Worm (Caenorhabditis elegans) whole organism, L4 larva: ENCODE measurements around the gene pgp-14.

Experiments
- D1046.2 ChIP-seq: fragments of 200-800 bp; sonication (Bioruptor generic); IDR thresholded peaks from 2 replicates; pipeline ENCODE4 v1.3.6; 2022; ENCODE audit warnings: missing genetic modification characterization, missing compliant biosample characterization
- F37D6.2 ChIP-seq: sonication (generic microtip); optimal IDR thresholded peaks from 2 replicates; lab custom pipeline; 2016; ENCODE audit warnings: mild to moderate bottlenecking, missing genetic modification characterization, missing compliant biosample characterization
- Y75B8A.6 ChIP-seq: fragments of 200-800 bp; sonication (Bioruptor generic); IDR thresholded peaks from 2 replicates; pipeline ENCODE4 v1.3.6; 2022; ENCODE audit warnings: missing genetic modification reagents, missing genetic modification characterization, missing compliant biosample characterization
- aha-1 ChIP-seq: fragments of 150-350 bp; peaks from one replicate; lab custom pipeline; 2014; ENCODE audit warnings: missing biosample characterization, missing genetic modification characterization
- ceh-32 ChIP-seq: sonication (generic microtip); optimal IDR thresholded peaks from 2 replicates; lab custom pipeline; 2016; ENCODE audit warnings: mild to moderate bottlenecking, missing genetic modification characterization, missing compliant biosample characterization; ENCODE audit not compliant: poor library complexity
- ceh-44 ChIP-seq: fragments of 200-800 bp; sonication (Bioruptor generic); IDR thresholded peaks from 2 replicates; pipeline ENCODE4 v1.3.6; 2022; ENCODE audit warnings: missing genetic modification reagents, missing genetic modification characterization, missing compliant biosample characterization
- daf-12 ChIP-seq: fragments of 150-350 bp; optimal IDR thresholded peaks from 2 replicates; lab custom pipeline; 2014; ENCODE audit warnings: missing biosample characterization, missing genetic modification reagents, missing genetic modification characterization
- daf-16 ChIP-seq, 3 experiments: sonication (generic microtip); optimal IDR thresholded peaks; 2 replicates each; lab custom pipeline; 2016 to 2017; ENCODE audit warnings: missing genetic modification characterization in 3 of 3, missing genetic modification reagents in 3 of 3, mild to moderate bottlenecking in 2 of 3, missing compliant biosample characterization in 2 of 3, missing biosample characterization in 1 of 3, moderate library complexity in 1 of 3
- dmd-6 ChIP-seq: fragments of 200-800 bp; sonication (Bioruptor generic); IDR thresholded peaks from 2 replicates; pipeline ENCODE4 v1.3.6; 2022; ENCODE audit warnings: missing genetic modification reagents, missing genetic modification characterization, missing compliant biosample characterization
- dve-1 ChIP-seq: sonication (generic microtip); optimal IDR thresholded peaks from 2 replicates; lab custom pipeline; 2017; ENCODE audit warnings: antibody characterized with exemption, mild to moderate bottlenecking, missing genetic modification characterization, missing compliant biosample characterization; ENCODE audit not compliant: insufficient read depth
- egl-43 ChIP-seq: fragments of 200-800 bp; sonication (Bioruptor generic); IDR thresholded peaks from 2 replicates; pipeline ENCODE4 v1.3.6; 2022; ENCODE audit warnings: missing genetic modification reagents, missing genetic modification characterization, missing compliant biosample characterization
- gei-8 ChIP-seq: fragments of 200-800 bp; sonication (Bioruptor generic); optimal IDR thresholded peaks from 2 replicates; lab custom pipeline; 2018; ENCODE audit warnings: mild to moderate bottlenecking, missing genetic modification characterization, missing compliant biosample characterization
- hif-1 ChIP-seq, 2 experiments: sonication (generic microtip); optimal IDR thresholded peaks; 2 replicates each; lab custom pipeline; 2016 to 2017; ENCODE audit warnings: missing compliant biosample characterization in 2 of 2, missing genetic modification characterization in 2 of 2, missing genetic modification reagents in 2 of 2, missing genotype in 2 of 2, mild to moderate bottlenecking in 1 of 2
- hlh-30 ChIP-seq: sonication (generic microtip); optimal IDR thresholded peaks from 2 replicates; lab custom pipeline; 2017; ENCODE audit warnings: antibody characterized with exemption, mild to moderate bottlenecking, missing genetic modification characterization, missing compliant biosample characterization; ENCODE audit not compliant: insufficient read depth
- hmg-1.1 ChIP-seq: fragments of 200-800 bp; sonication (Bioruptor generic); IDR thresholded peaks from 2 replicates; pipeline ENCODE4 v1.3.6; 2022; ENCODE audit warnings: missing genetic modification reagents, missing genetic modification characterization, missing compliant biosample characterization
- jun-1 ChIP-seq: fragments of 150-350 bp; optimal IDR thresholded peaks from 2 replicates; lab custom pipeline; 2014; ENCODE audit warnings: missing biosample characterization, missing genetic modification reagents, missing genetic modification characterization
- lin-1 ChIP-seq: fragments of 200-800 bp; sonication (Bioruptor generic); IDR thresholded peaks from 2 replicates; pipeline ENCODE4 v1.3.6; 2022; ENCODE audit warnings: missing genetic modification reagents, missing genetic modification characterization, missing compliant biosample characterization
- lin-15B ChIP-seq: fragments of 150-350 bp; sonication (generic microtip); optimal IDR thresholded peaks from 3 replicates; lab custom pipeline; 2014; ENCODE audit warnings: missing biosample characterization, missing genetic modification characterization
- nhr-28 ChIP-seq: fragments of 150-350 bp; optimal IDR thresholded peaks from 2 replicates; lab custom pipeline; 2014; ENCODE audit warnings: missing biosample characterization, missing genetic modification characterization
- php-3 ChIP-seq: fragments of 200-800 bp; sonication (Bioruptor generic); IDR thresholded peaks from 2 replicates; pipeline ENCODE4 v1.3.6; 2022; ENCODE audit warnings: missing genetic modification reagents, missing genetic modification characterization, missing compliant biosample characterization
- snpc-4 ChIP-seq: fragments of 150-350 bp; optimal IDR thresholded peaks from 2 replicates; lab custom pipeline; 2014; ENCODE audit warnings: missing biosample characterization, missing genetic modification characterization
- unc-62 ChIP-seq, 3 experiments: fragments of 150-350 bp in 1 of 3; sonication (generic microtip); optimal IDR thresholded peaks in 2 of 3; peaks in 1 of 3; 1 replicate in 1 of 3; 2 replicates in 2 of 3; lab custom pipeline; 2014 to 2017; ENCODE audit warnings: missing biosample characterization in 3 of 3, missing genetic modification characterization in 3 of 3, missing genetic modification reagents in 3 of 3, missing genotype in 1 of 3
- vab-7 ChIP-seq: fragments of 200-800 bp; sonication (Bioruptor generic); IDR thresholded peaks from 2 replicates; pipeline ENCODE4 v1.3.6; 2022; ENCODE audit warnings: missing genetic modification reagents, missing genetic modification characterization, missing compliant biosample characterization
- zag-1 ChIP-seq: fragments of 150-350 bp; optimal IDR thresholded peaks from 2 replicates; lab custom pipeline; 2014; ENCODE audit warnings: missing biosample characterization, missing genetic modification characterization

pgp-14 gene

ce11 chrX:12759642-12760041, 10.3 kb upstream of the pgp-14 start (continued):
- no peak for TF ChIP-seq hif-1 (tag; optimal IDR thresholded peaks at IDR 0.05; lab: Kevin White, UChicago)
- TF ChIP-seq zag-1 (tag; lab: Kevin White, UChicago), result no peak

- TF ChIP-seq daf-16 (GFP tag; optimal IDR thresholded peaks at IDR 0.05; lab: Kevin White, UChicago) (no peak), daf-16 (tag; optimal IDR thresholded peaks at IDR 0.05; lab: Kevin White, UChicago) (peak; percentile 63), gei-8 (GFP tag; lab: Kevin White, UChicago) (no peak), hlh-30 (tag; lab: Kevin White, UChicago) (peak; percentile 62), snpc-4 (tag; lab: Kevin White, UChicago) (no peak), dmd-6 (GFP tag; lab: Robert Waterston, UW) (peak; percentile 32), dve-1 (tag; lab: Kevin White, UChicago) (peak; percentile 54), nhr-28 (tag; lab: Kevin White, UChicago) (peak; percentile 28), php-3 (GFP tag; lab: Robert Waterston, UW) (peak; percentile 41; the same call in 1 of the 2 replicates), F37D6.2 (tag; lab: Kevin White, UChicago) (no peak), ceh-32 (tag; lab: Kevin White, UChicago) (no peak), lin-15B (tag; lab: Kevin White, UChicago) (no peak), ceh-44 (GFP tag; lab: Robert Waterston, UW) (no peak)
These were observed 9.6 kb upstream of the pgp-14 start for ce11 chrX:12759010-12759409.

ce11 chrX:12755021-12755420, 5.6 kb upstream of the pgp-14 start:
- TF ChIP-seq egl-43 (GFP tag; lab: Robert Waterston, UW), result no peak
- peak in 1 of 2 experiments; percentile 91 for TF ChIP-seq unc-62 (GFP tag; optimal IDR thresholded peaks at IDR 0.05 in 1 of 2; lab: Kevin White, UChicago)
- no peak for TF ChIP-seq unc-62 (tag; optimal IDR thresholded peaks at IDR 0.05; lab: Kevin White, UChicago)
- TF ChIP-seq lin-1 (GFP tag; lab: Robert Waterston, UW), result no peak

- TF ChIP-seq unc-62 (GFP tag; optimal IDR thresholded peaks at IDR 0.05 in 1 of 2; lab: Kevin White, UChicago) (peak in 1 of 2 experiments; percentile 78), unc-62 (tag; optimal IDR thresholded peaks at IDR 0.05; lab: Kevin White, UChicago) (no peak), gei-8 (GFP tag; lab: Kevin White, UChicago) (no peak)
- TF ChIP-seq, all 104 proteins: peak for 1
These were observed 4.7 kb upstream of the pgp-14 start for ce11 chrX:12754043-12754442.

- no peak for TF ChIP-seq vab-7
- peak; percentile 27 for TF ChIP-seq nhr-28 (tag; lab: Kevin White, UChicago)
- no peak for TF ChIP-seq D1046.2 (GFP tag; lab: Robert Waterston, UW)
- no peak for TF ChIP-seq jun-1 (tag; lab: Kevin White, UChicago)
These were observed 1.4 kb upstream of the pgp-14 start for ce11 chrX:12750805-12751204.

ce11 chrX:12738454-12738853, 10.9 kb downstream of the pgp-14 start, which contains the start of gene pgp-13:
pgp-13 (plus strand) TSS chrX:12738754.
- TF ChIP-seq nhr-28 (tag; lab: Kevin White, UChicago) (peak; percentile 31), hmg-1.1 (no peak), dmd-6 (GFP tag; lab: Robert Waterston, UW) (0 out of 2 replicates have a peak, but pooled peaks have one; percentile 27), aha-1 (peak; percentile 12)

ce11 chrX:12731188-12731857, 18.1 kb downstream of the pgp-14 start, which contains the start of gene pgp-12:
pgp-12 (plus strand) TSS chrX:12731807.
- no peak for TF ChIP-seq daf-12 (tag; lab: Kevin White, UChicago)
- peak; percentile 47 for TF ChIP-seq dmd-6 (GFP tag; lab: Robert Waterston, UW)
- peak; percentile 65 for TF ChIP-seq php-3 (GFP tag; lab: Robert Waterston, UW)
- peak; percentile 41 for TF ChIP-seq nhr-28 (tag; lab: Kevin White, UChicago)
- no peak for TF ChIP-seq Y75B8A.6 (GFP tag; lab: Robert Waterston, UW)
